Fruit fly (Drosophila melanogaster): Measurements from ENCODE around the gene CG2150.

- no peak for TF ChIP-seq Crg-1 (GFP tag; optimal IDR thresholded peaks at IDR 0.05)
- peak; percentile 28 for TF ChIP-seq CG12768 (GFP tag; optimal IDR thresholded peaks at IDR 0.05)
- peak; percentile 99 for TF ChIP-seq Mnt (GFP tag; optimal IDR thresholded peaks at IDR 0.05)
- TF ChIP-seq Clk (GFP tag; optimal IDR thresholded peaks at IDR 0.05) = no peak
- no peak for TF ChIP-seq kay (GFP tag; ENCODE audit: borderline replicate concordance)
- no peak for TF ChIP-seq cnc (optimal IDR thresholded peaks at IDR 0.05)
- no peak for TF ChIP-seq CG14711 (tag; optimal IDR thresholded peaks at IDR 0.05)
- TF ChIP-seq CG11617 (GFP tag; optimal IDR thresholded peaks at IDR 0.05) = peak; percentile 69
- no peak for TF ChIP-seq CG33017 (tag; optimal IDR thresholded peaks at IDR 0.05)
- peak; percentile 5 for TF ChIP-seq CG7101 (tag; optimal IDR thresholded peaks at IDR 0.05)
- peak; percentile 16 for TF ChIP-seq bab1 (GFP tag; optimal IDR thresholded peaks at IDR 0.05)
- TF ChIP-seq CG1620 (GFP tag; optimal IDR thresholded peaks at IDR 0.05) = no peak
These were observed 16.2 kb downstream of the CG2150 start for dm6 chr3R:31748093-31748996.

All from whole organism, adult.